Worm (Caenorhabditis elegans) whole organism, midembryonic: ENCODE results near the gene Y116A8C.25.
"Not testable (repeated sequence)": the region's sequence is repeated elsewhere in the genome, so short reads cannot be mapped to it uniquely, and the experiment has no call there.

Experiments
- T22C8.4 ChIP-seq: fragments of 200-800 bp; sonication (Bioruptor generic); IDR thresholded peaks from 2 replicates; pipeline ENCODE4 v1.3.6; 2022; ENCODE audit warnings: missing genetic modification characterization, missing compliant biosample characterization
- cog-1 ChIP-seq: sonication (generic microtip); optimal IDR thresholded peaks from 2 replicates; lab custom pipeline; 2016; ENCODE audit warnings: missing genetic modification characterization, missing compliant biosample characterization
- flt-1 ChIP-seq: fragments of 200-800 bp; sonication (Bioruptor generic); IDR thresholded peaks from 2 replicates; pipeline ENCODE4 v1.3.6; 2022; ENCODE audit warnings: missing genetic modification characterization, missing compliant biosample characterization
- klf-2 ChIP-seq: fragments of 200-800 bp; sonication (Bioruptor generic); conservative IDR thresholded peaks from 2 replicates; pipeline ENCODE4 v1.3.6; 2022; ENCODE audit warnings: missing genetic modification reagents, missing genetic modification characterization, missing compliant biosample characterization
- med-1 ChIP-seq: sonication (generic microtip); optimal IDR thresholded peaks from 2 replicates; lab custom pipeline; 2017; ENCODE audit warnings: missing genetic modification characterization, mild to moderate bottlenecking, missing compliant biosample characterization, antibody characterized with exemption, missing genetic modification reagents; ENCODE audit not compliant: insufficient read depth
- ref-1 ChIP-seq: fragments of 200-800 bp; sonication (Bioruptor generic); conservative IDR thresholded peaks from 2 replicates; pipeline ENCODE4 v1.3.6; 2022; ENCODE audit warnings: missing genetic modification reagents, missing genetic modification characterization, missing compliant biosample characterization
- tab-1 ChIP-seq: fragments of 200-800 bp; sonication (Bioruptor generic); IDR thresholded peaks from 2 replicates; pipeline ENCODE4 v1.3.6; 2022; ENCODE audit warnings: missing genetic modification characterization, missing compliant biosample characterization
- ztf-23 ChIP-seq: fragments of 200-800 bp; sonication (Bioruptor generic); IDR thresholded peaks from 2 replicates; pipeline ENCODE4 v1.3.6; 2022; ENCODE audit warnings: missing genetic modification reagents, missing genetic modification characterization, missing compliant biosample characterization
- ztf-29 ChIP-seq: fragments of 200-800 bp; sonication (Bioruptor generic); IDR thresholded peaks from 2 replicates; pipeline ENCODE4 v1.3.6; 2022; ENCODE audit warnings: missing genetic modification reagents, missing genetic modification characterization, missing compliant biosample characterization

DNA sequence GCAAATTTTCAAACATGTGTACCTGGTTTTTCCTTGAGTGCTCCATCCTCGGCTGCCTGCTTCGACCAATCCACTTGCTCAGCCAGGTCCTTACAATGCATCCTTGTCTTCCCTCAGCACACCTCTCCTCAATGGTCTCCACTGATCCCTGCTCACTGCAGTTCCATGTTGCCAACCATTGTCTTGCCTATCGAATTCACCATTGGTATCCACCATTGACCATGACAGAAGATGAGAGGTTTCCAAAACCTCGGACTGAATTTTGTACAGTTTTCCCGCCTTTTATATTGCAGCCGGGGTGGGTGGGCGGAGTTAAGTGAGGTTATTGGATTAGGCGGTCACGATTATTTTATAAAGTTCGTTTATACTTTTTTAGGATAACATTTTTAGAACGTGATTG lies 14.8 kb downstream of the Y116A8C.25 start, which contains the start of gene Y116A8C.467:
- TF ChIP-seq ztf-23; med-1 (GFP tag; lab: Kevin White, UChicago); flt-1 (GFP tag; lab: Robert Waterston, UW); ztf-29; klf-2 (GFP tag; lab: Robert Waterston, UW); T22C8.4 (GFP tag; lab: Robert Waterston, UW); cog-1 (tag; lab: Kevin White, UChicago); ref-1 (GFP tag; lab: Robert Waterston, UW); tab-1: not testable (repeated sequence)
